Worm (Caenorhabditis elegans) whole organism, late embryonic: ENCODE data around the gene cytb-5.1.

Experiments
- C08G9.2 ChIP-seq: sonication (generic microtip); optimal IDR thresholded peaks from 2 replicates; lab custom pipeline; 2016; ENCODE audit warnings: mild to moderate bottlenecking, missing genetic modification characterization, moderate library complexity, missing compliant biosample characterization
- ama-1 ChIP-seq: fragments of 150-350 bp; optimal IDR thresholded peaks from 2 replicates; lab custom pipeline; 2014
- ceh-14 ChIP-seq: sonication (generic microtip); optimal IDR thresholded peaks from 2 replicates; lab custom pipeline; 2016; ENCODE audit warnings: missing genotype, missing genetic modification characterization, missing compliant biosample characterization
- dmd-4 ChIP-seq: sonication (generic microtip); optimal IDR thresholded peaks from 2 replicates; lab custom pipeline; 2016; ENCODE audit warnings: borderline replicate concordance, missing genetic modification characterization, missing compliant biosample characterization
- ets-4 ChIP-seq: sonication (generic microtip); optimal IDR thresholded peaks from 2 replicates; lab custom pipeline; 2016; ENCODE audit warnings: missing genetic modification characterization, missing compliant biosample characterization
- fkh-10 ChIP-seq: fragments of 150-350 bp; optimal IDR thresholded peaks from 2 replicates; lab custom pipeline; 2014; ENCODE audit warnings: missing biosample characterization, missing genetic modification reagents, missing genetic modification characterization
- hlh-15 ChIP-seq: sonication (generic microtip); optimal IDR thresholded peaks from 2 replicates; lab custom pipeline; 2016; ENCODE audit warnings: missing genetic modification characterization, missing compliant biosample characterization
- nhr-232 ChIP-seq: sonication (generic microtip); optimal IDR thresholded peaks from 2 replicates; lab custom pipeline; 2016; ENCODE audit warnings: missing genetic modification characterization, missing compliant biosample characterization
- pag-3 ChIP-seq: sonication (generic microtip); optimal IDR thresholded peaks from 2 replicates; lab custom pipeline; 2016; ENCODE audit warnings: missing compliant biosample characterization, missing genetic modification characterization, borderline replicate concordance
- pha-4 ChIP-seq: fragments of 150-350 bp; optimal IDR thresholded peaks from 2 replicates; lab custom pipeline; 2018; ENCODE audit warnings: missing biosample characterization, missing genetic modification reagents, missing genetic modification characterization
- pqm-1 ChIP-seq: sonication (generic microtip); optimal IDR thresholded peaks from 2 replicates; lab custom pipeline; 2016; ENCODE audit warnings: missing genetic modification characterization, missing compliant biosample characterization
- pros-1 ChIP-seq: fragments of 150-350 bp; optimal IDR thresholded peaks from 2 replicates; lab custom pipeline; 2014; ENCODE audit warnings: missing biosample characterization, missing genetic modification reagents, missing genetic modification characterization
- sox-2 ChIP-seq: fragments of 200-800 bp; sonication (Bioruptor generic); IDR thresholded peaks from 2 replicates; pipeline ENCODE4 v1.3.6; 2022; ENCODE audit warnings: missing genetic modification reagents, missing genetic modification characterization, missing compliant biosample characterization
- tbx-7 ChIP-seq: sonication (generic microtip); optimal IDR thresholded peaks from 2 replicates; lab custom pipeline; 2016; ENCODE audit warnings: missing genotype, missing genetic modification characterization, missing compliant biosample characterization

ce11 chrX:14029872-14030271 lies 28.1 kb downstream of the cytb-5.1 start:
- TF ChIP-seq pqm-1 (tag; lab: Kevin White, UChicago) (no peak), ets-4 (tag; lab: Kevin White, UChicago) (no peak), C08G9.2 (no peak), nhr-232 (tag; lab: Kevin White, UChicago) (no peak), pha-4 (no peak), pag-3 (no peak), ama-1 (lab: Kevin White, UChicago) (no peak), sox-2 (no peak), hlh-15 (tag; lab: Kevin White, UChicago) (no peak), tbx-7 (tag; lab: Kevin White, UChicago) (no peak), pros-1 (tag; lab: Kevin White, UChicago) (no peak), dmd-4 (tag; lab: Kevin White, UChicago) (no peak), fkh-10 (no peak), ceh-14 (tag; lab: Kevin White, UChicago) (no peak)
